Worm (Caenorhabditis elegans) whole organism, young adult: ENCODE data around the gene nspc-4.
A peak's percentile ranks its signal among the peaks of the same experiment; 100 is the strongest.

ENCODE experiments used
- B0261.1 ChIP-seq: sonication (generic microtip); optimal IDR thresholded peaks from 2 replicates; lab custom pipeline; 2016; ENCODE audit warnings: mild to moderate bottlenecking, missing genetic modification characterization, moderate library complexity, missing compliant biosample characterization
- F57A8.1 ChIP-seq: fragments of 200-800 bp; sonication (Bioruptor generic); optimal IDR thresholded peaks from 2 replicates; lab custom pipeline; 2018; ENCODE audit warnings: mild to moderate bottlenecking, missing genetic modification characterization, moderate library complexity, missing compliant biosample characterization
- F57C9.4 ChIP-seq: sonication (generic microtip); optimal IDR thresholded peaks from 2 replicates; lab custom pipeline; 2017; ENCODE audit warnings: mild to moderate bottlenecking, missing genetic modification characterization, missing compliant biosample characterization
- K11D2.4 ChIP-seq: fragments of 200-800 bp; sonication (Bioruptor generic); IDR thresholded peaks from 2 replicates; pipeline ENCODE4 v1.3.6; 2022; ENCODE audit warnings: missing genetic modification reagents, missing genetic modification characterization, missing compliant biosample characterization
- T26A5.8 ChIP-seq: sonication (generic microtip); optimal IDR thresholded peaks from 2 replicates; lab custom pipeline; 2016; ENCODE audit warnings: missing genetic modification characterization, missing compliant biosample characterization
- Y53G8AR.9 ChIP-seq: fragments of 200-800 bp; sonication (Bioruptor generic); conservative IDR thresholded peaks from 2 replicates; pipeline ENCODE4 v1.3.6; 2022; ENCODE audit warnings: missing genetic modification reagents, missing genetic modification characterization, missing compliant biosample characterization
- Y56A3A.18 ChIP-seq: fragments of 200-800 bp; sonication (Bioruptor generic); IDR thresholded peaks from 2 replicates; pipeline ENCODE4 v1.3.6; 2022; ENCODE audit warnings: missing genetic modification reagents, missing genetic modification characterization, missing compliant biosample characterization
- akir-1 ChIP-seq: fragments of 200-800 bp; sonication (Bioruptor generic); optimal IDR thresholded peaks from 2 replicates; lab custom pipeline; 2018; ENCODE audit warnings: mild to moderate bottlenecking, missing genetic modification characterization, moderate library complexity, missing compliant biosample characterization
- ama-1 ChIP-seq, 3 experiments: fragments of 150-350 bp in 1 of 3; sonication (generic microtip) in 2 of 3; optimal IDR thresholded peaks; 2 replicates each; lab custom pipeline; 2014 to 2018; ENCODE audit warnings: missing biosample characterization in 2 of 3, missing genetic modification characterization in 2 of 3, missing genetic modification reagents in 2 of 3
- aptf-3 ChIP-seq: fragments of 200-800 bp; sonication (Bioruptor generic); IDR thresholded peaks from 2 replicates; pipeline ENCODE4 v1.3.6; 2022; ENCODE audit warnings: missing genetic modification characterization, missing compliant biosample characterization
- atf-7 ChIP-seq: sonication (generic microtip); optimal IDR thresholded peaks from 2 replicates; lab custom pipeline; 2017; ENCODE audit warnings: mild to moderate bottlenecking, missing genetic modification characterization, missing compliant biosample characterization
- athp-1 ChIP-seq: sonication (generic microtip); optimal IDR thresholded peaks from 2 replicates; lab custom pipeline; 2017; ENCODE audit warnings: mild to moderate bottlenecking, missing genetic modification characterization, missing compliant biosample characterization
- cebp-2 ChIP-seq: fragments of 200-800 bp; sonication (Bioruptor generic); IDR thresholded peaks from 2 replicates; pipeline ENCODE4 v1.3.6; 2022; ENCODE audit warnings: missing genetic modification characterization, missing compliant biosample characterization
- ceh-27 ChIP-seq: fragments of 200-800 bp; sonication (Bioruptor generic); optimal IDR thresholded peaks from 2 replicates; lab custom pipeline; 2018; ENCODE audit warnings: mild to moderate bottlenecking, missing genetic modification characterization, moderate library complexity, missing compliant biosample characterization
- ceh-40 ChIP-seq: fragments of 200-800 bp; sonication (Bioruptor generic); IDR thresholded peaks from 2 replicates; pipeline ENCODE4 v1.3.6; 2022; ENCODE audit warnings: missing genetic modification characterization, missing compliant biosample characterization
- ceh-58 ChIP-seq: fragments of 200-800 bp; sonication (Bioruptor generic); IDR thresholded peaks from 2 replicates; pipeline ENCODE4 v1.3.6; 2022; ENCODE audit warnings: missing genetic modification characterization, missing compliant biosample characterization
- die-1 ChIP-seq: sonication (generic microtip); optimal IDR thresholded peaks from 2 replicates; lab custom pipeline; 2016; ENCODE audit warnings: missing genotype, mild to moderate bottlenecking, missing genetic modification characterization, missing compliant biosample characterization
- dox-1 ChIP-seq: fragments of 200-800 bp; sonication (Bioruptor generic); IDR thresholded peaks from 2 replicates; pipeline ENCODE4 v1.3.6; 2022; ENCODE audit warnings: missing genetic modification reagents, missing genetic modification characterization, missing compliant biosample characterization
- egl-44 ChIP-seq: fragments of 200-800 bp; sonication (Bioruptor generic); IDR thresholded peaks from 2 replicates; pipeline ENCODE4 v1.3.6; 2022; ENCODE audit warnings: missing genetic modification reagents, missing genetic modification characterization, missing compliant biosample characterization
- ets-4 ChIP-seq: fragments of 200-800 bp; sonication (Bioruptor generic); optimal IDR thresholded peaks from 2 replicates; lab custom pipeline; 2018; ENCODE audit warnings: mild to moderate bottlenecking, missing genetic modification characterization, missing compliant biosample characterization
- hsf-1 ChIP-seq: fragments of 200-800 bp; sonication (Bioruptor generic); IDR thresholded peaks from 2 replicates; pipeline ENCODE4 v1.3.6; 2022; ENCODE audit warnings: missing genetic modification reagents, missing genetic modification characterization, missing compliant biosample characterization
- let-607 ChIP-seq, 2 experiments: fragments of 200-800 bp in 1 of 2; sonication (Bioruptor generic) in 1 of 2; sonication (generic microtip) in 1 of 2; optimal IDR thresholded peaks; 2 replicates each; lab custom pipeline; 2016 to 2018; ENCODE audit warnings: mild to moderate bottlenecking in 2 of 2, missing compliant biosample characterization in 2 of 2, missing genetic modification characterization in 2 of 2, moderate library complexity in 2 of 2, missing genotype in 1 of 2
- lin-26 ChIP-seq: fragments of 200-800 bp; sonication (Bioruptor generic); IDR thresholded peaks from 2 replicates; pipeline ENCODE4 v1.3.6; 2022; ENCODE audit warnings: missing genetic modification reagents, missing genetic modification characterization, missing compliant biosample characterization
- lin-40 ChIP-seq: sonication (generic microtip); optimal IDR thresholded peaks from 2 replicates; lab custom pipeline; 2016; ENCODE audit warnings: missing genetic modification characterization, mild to moderate bottlenecking, missing compliant biosample characterization, missing genotype, missing genetic modification reagents
- lin-54 ChIP-seq: fragments of 200-800 bp; sonication (Bioruptor generic); optimal IDR thresholded peaks from 2 replicates; lab custom pipeline; 2018; ENCODE audit warnings: mild to moderate bottlenecking, missing genetic modification characterization, missing compliant biosample characterization
- madf-8 ChIP-seq: fragments of 200-800 bp; sonication (Bioruptor generic); conservative IDR thresholded peaks from 2 replicates; pipeline ENCODE4 v1.3.6; 2022; ENCODE audit warnings: missing genetic modification reagents, missing genetic modification characterization, missing compliant biosample characterization
- mes-4 ChIP-seq: sonication (generic microtip); optimal IDR thresholded peaks from 2 replicates; lab custom pipeline; 2016; ENCODE audit warnings: missing genotype, missing genetic modification characterization, missing compliant biosample characterization
- nfyb-1 ChIP-seq: fragments of 200-800 bp; sonication (Bioruptor generic); IDR thresholded peaks from 2 replicates; pipeline ENCODE4 v1.3.6; 2022; ENCODE audit warnings: missing genetic modification reagents, missing genetic modification characterization, missing compliant biosample characterization
- nhr-80 ChIP-seq: sonication (generic microtip); optimal IDR thresholded peaks from 2 replicates; lab custom pipeline; 2016; ENCODE audit warnings: missing genetic modification characterization, missing compliant biosample characterization
- pha-4 ChIP-seq: fragments of 150-350 bp; sonication (generic microtip); optimal IDR thresholded peaks from 2 replicates; lab custom pipeline; 2014; ENCODE audit warnings: missing biosample characterization, missing genetic modification reagents, missing genetic modification characterization
- tbp1 ChIP-seq: fragments of 200-800 bp; sonication (Bioruptor generic); optimal IDR thresholded peaks from 2 replicates; lab custom pipeline; 2018; ENCODE audit warnings: mild to moderate bottlenecking, missing genetic modification characterization, missing compliant biosample characterization
- unc-62 ChIP-seq: fragments of 150-350 bp; optimal IDR thresholded peaks from 2 replicates; lab custom pipeline; 2014; ENCODE audit warnings: missing biosample characterization, missing genetic modification reagents, missing genetic modification characterization
- zfh-2 ChIP-seq: fragments of 200-800 bp; sonication (Bioruptor generic); conservative IDR thresholded peaks from 2 replicates; pipeline ENCODE4 v1.3.6; 2022; ENCODE audit warnings: missing genetic modification reagents, missing genetic modification characterization, missing compliant biosample characterization

The nspc-4 gene

DNA sequence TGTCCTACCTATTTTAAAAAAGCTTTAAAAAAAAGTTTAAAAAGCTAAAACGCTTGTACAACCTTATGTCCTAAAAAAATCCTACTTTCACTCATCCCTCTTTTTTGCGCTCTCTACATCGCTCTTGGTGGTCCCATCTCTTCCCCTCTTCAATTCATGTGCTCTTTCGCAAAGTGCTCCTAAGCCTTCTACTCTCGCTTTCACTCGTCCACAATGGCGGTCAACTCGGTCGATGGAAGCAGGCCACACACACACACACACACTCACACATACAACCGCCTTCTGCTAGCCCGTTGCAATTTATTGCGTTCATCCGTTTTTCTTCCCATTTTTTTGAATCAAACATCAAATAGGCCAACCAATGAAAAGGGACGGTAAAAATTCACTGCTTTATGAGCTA, 31.0 kb upstream of the nspc-4 start:
- TF ChIP-seq ceh-27 (peak; percentile 26), ceh-40 (GFP tag; lab: Robert Waterston, UW) (no peak), zfh-2 (GFP tag; lab: Robert Waterston, UW) (0 out of 2 replicates have a peak, but pooled peaks have one; percentile 15)

DNA sequence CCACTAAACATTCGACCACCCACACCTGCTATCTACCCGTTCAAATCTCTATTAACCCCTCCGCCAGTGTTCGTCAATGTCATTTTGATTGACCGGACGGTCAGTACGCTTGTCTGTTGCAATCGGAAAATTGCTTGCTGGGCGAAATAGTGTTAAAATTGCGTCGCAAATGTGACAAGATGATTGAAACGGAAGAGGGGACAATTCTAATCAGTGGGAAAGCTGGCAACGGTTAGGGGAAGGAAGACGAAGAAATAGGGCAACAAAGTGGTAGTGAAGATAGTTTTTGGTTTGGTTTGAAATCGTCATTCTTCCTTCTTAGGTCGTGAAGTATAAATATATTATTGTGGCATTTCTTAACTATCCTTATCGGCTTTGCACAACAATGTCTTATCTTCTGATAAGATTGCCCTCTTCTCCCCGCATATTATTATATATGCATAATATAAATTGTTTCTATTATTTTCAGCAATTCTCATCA, 30.3 kb upstream of the nspc-4 start:
- TF ChIP-seq dox-1 (GFP tag; lab: Robert Waterston, UW) (peak; percentile 73), cebp-2 (GFP tag; lab: Robert Waterston, UW) (no peak), atf-7 (tag; lab: Kevin White, UChicago) (peak; percentile 4), nhr-80 (tag; lab: Kevin White, UChicago) (peak; percentile 90), K11D2.4 (GFP tag; lab: Robert Waterston, UW) (no peak), ets-4 (GFP tag; lab: Kevin White, UChicago) (peak; percentile 78), athp-1 (tag; lab: Kevin White, UChicago) (no peak), Y56A3A.18 (GFP tag; lab: Robert Waterston, UW) (no peak), nfyb-1 (no peak), let-607 (tag; optimal IDR thresholded peaks at IDR 0.05; lab: Kevin White, UChicago) (peak in 1 of 2 experiments; percentile 23)

DNA sequence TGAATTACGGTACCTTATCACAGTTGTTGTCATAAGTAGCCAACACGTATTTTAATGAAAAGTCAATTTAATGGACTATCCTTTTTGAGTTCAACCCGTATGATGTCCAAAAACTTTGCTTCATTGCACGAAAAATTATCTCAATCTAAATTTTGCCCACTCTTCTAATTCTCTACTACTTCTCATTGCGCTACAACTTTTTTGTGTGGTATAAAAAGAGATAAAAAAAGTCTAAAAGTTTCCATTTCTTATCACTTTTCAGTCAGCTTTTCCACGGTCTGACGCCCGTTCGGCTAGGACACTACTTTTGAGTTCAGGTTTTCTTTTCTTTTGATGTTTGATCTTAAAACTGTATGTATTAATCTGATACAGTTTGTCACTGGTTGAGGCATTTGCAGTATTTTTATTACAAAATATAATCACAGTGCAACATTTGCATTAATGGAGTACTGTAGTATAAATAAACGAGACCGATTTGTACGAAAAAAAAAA, 29.7 kb upstream of the nspc-4 start:
- TF ChIP-seq lin-26 = no peak
- TF ChIP-seq hsf-1 (GFP tag; lab: Robert Waterston, UW) = no peak
- no peak for TF ChIP-seq lin-54 (GFP tag; lab: Kevin White, UChicago)
- no peak for TF ChIP-seq dox-1 (GFP tag; lab: Robert Waterston, UW)
- TF ChIP-seq K11D2.4 (GFP tag; lab: Robert Waterston, UW) = no peak
- no peak for TF ChIP-seq akir-1 (GFP tag; lab: Kevin White, UChicago)
- TF ChIP-seq aptf-3 (GFP tag; lab: Robert Waterston, UW) = no peak
- no peak for TF ChIP-seq nhr-80 (tag; lab: Kevin White, UChicago)
- TF ChIP-seq Y53G8AR.9 (GFP tag; lab: Robert Waterston, UW) = no peak
- no peak for TF ChIP-seq mes-4
- TF ChIP-seq ceh-58 (GFP tag; lab: Robert Waterston, UW) = no peak
- no peak for TF ChIP-seq egl-44 (GFP tag; lab: Robert Waterston, UW)
- TF ChIP-seq, all 124 proteins: peak for 0

DNA sequence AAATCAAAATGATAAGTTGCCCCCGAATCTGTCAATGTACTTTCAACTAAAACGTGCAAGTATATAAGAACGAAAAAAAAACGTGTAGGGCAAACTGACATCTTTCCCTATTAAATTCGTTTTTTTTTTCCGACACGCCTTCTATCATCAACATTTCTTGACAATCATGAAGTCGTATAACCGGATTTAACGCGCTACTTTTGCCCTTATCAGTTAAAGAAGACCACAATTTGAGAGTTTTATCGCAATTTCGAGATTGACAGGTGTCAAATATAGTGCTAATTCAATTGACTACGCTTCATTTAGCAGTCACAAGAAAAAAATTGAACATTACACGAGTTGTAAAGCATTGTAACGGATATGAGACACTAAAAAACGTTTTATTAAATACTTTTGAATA, 29.0 kb upstream of the nspc-4 start:
- no peak for TF ChIP-seq B0261.1
- TF ChIP-seq tbp1 (GFP tag; lab: Kevin White, UChicago) = peak; percentile 20
- no peak for TF ChIP-seq F57C9.4
- peak; percentile 99 for TF ChIP-seq ets-4 (GFP tag; lab: Kevin White, UChicago)
- TF ChIP-seq lin-40 (tag; lab: Kevin White, UChicago) = peak; percentile 34
- TF ChIP-seq madf-8 = no peak
- no peak for TF ChIP-seq lin-26
- TF ChIP-seq unc-62 (GFP tag; lab: Kevin White, UChicago) = peak; percentile 89
- TF ChIP-seq nhr-80 (tag; lab: Kevin White, UChicago) = peak; percentile 79
- TF ChIP-seq pha-4 = peak; percentile 12
- peak; percentile 24 for TF ChIP-seq atf-7 (tag; lab: Kevin White, UChicago)
- TF ChIP-seq F57A8.1 (GFP tag; lab: Kevin White, UChicago) = no peak
- no peak for TF ChIP-seq die-1 (tag; lab: Kevin White, UChicago)
- TF ChIP-seq T26A5.8 (tag; lab: Kevin White, UChicago) = no peak
- no peak for TF ChIP-seq ama-1 (optimal IDR thresholded peaks at IDR 0.05; lab: Kevin White, UChicago)
- TF ChIP-seq ama-1 (GFP tag; optimal IDR thresholded peaks at IDR 0.05; lab: Kevin White, UChicago) = no peak
- TF ChIP-seq ceh-58 (GFP tag; lab: Robert Waterston, UW) = no peak
- peak; percentile 45 to 55 for TF ChIP-seq let-607 (tag; optimal IDR thresholded peaks at IDR 0.05; lab: Kevin White, UChicago)
